Fruit fly (Drosophila melanogaster): ENCODE measurements around the gene CG7573.

The CG7573 gene

dm6 chr3L:11296150-11296800 is 15.3 kb upstream of the CG7573 start (continued):
- no peak for TF ChIP-seq pros (GFP tag; optimal IDR thresholded peaks at IDR 0.05)
- TF ChIP-seq chif (GFP tag; optimal IDR thresholded peaks at IDR 0.05) = peak; percentile 68 to 76
- TF ChIP-seq sna (GFP tag; IDR thresholded peaks at IDR 0.05; ENCODE audit: partially characterized antibody) = no peak
- TF ChIP-seq crp (GFP tag; optimal IDR thresholded peaks at IDR 0.05) = peak in 1 of 2 experiments; percentile 58
- peak in 1 of 2 experiments; percentile 81 for TF ChIP-seq Hr78 (GFP tag; optimal IDR thresholded peaks at IDR 0.05)
- peak; percentile 36 for TF ChIP-seq CG3163 (GFP tag; optimal IDR thresholded peaks at IDR 0.05)
- TF ChIP-seq CG1832 (GFP tag; optimal IDR thresholded peaks at IDR 0.05) = no peak
- peak; percentile 83 for TF ChIP-seq lmd (GFP tag; IDR thresholded peaks at IDR 0.05)
- TF ChIP-seq bigmax (GFP tag; optimal IDR thresholded peaks at IDR 0.05) = no peak
- peak; percentile 62 for TF ChIP-seq CG8944 (GFP tag; optimal IDR thresholded peaks at IDR 0.05)
- TF ChIP-seq CG7357 (GFP tag; IDR thresholded peaks at IDR 0.05) = peak; percentile 70; the same call in 2 of the 3 replicates
- TF ChIP-seq CG14710 (tag; optimal IDR thresholded peaks at IDR 0.05) = peak; percentile 91
- TF ChIP-seq CG10543 (GFP tag; optimal IDR thresholded peaks at IDR 0.05) = peak; percentile 87
- 0 out of 2 replicates have a peak, but pooled peaks have one; percentile 5 for TF ChIP-seq nerfin-2 (GFP tag; IDR thresholded peaks at IDR 0.05; ENCODE audit: partially characterized antibody)
- TF ChIP-seq CG9727 (GFP tag; optimal IDR thresholded peaks at IDR 0.05) = peak; percentile 96
- TF ChIP-seq Sry-δ (GFP tag; optimal IDR thresholded peaks at IDR 0.05) = no peak
- TF ChIP-seq ftz-f1 (GFP tag; optimal IDR thresholded peaks at IDR 0.05) = no peak
- TF ChIP-seq CG8281 (tag; optimal IDR thresholded peaks at IDR 0.05) = peak; percentile 69
- TF ChIP-seq Fer2 (tag; optimal IDR thresholded peaks at IDR 0.05) = peak; percentile 39
- TF ChIP-seq CG2678 (tag; optimal IDR thresholded peaks at IDR 0.05) = peak; percentile 96
- TF ChIP-seq CG7963 (GFP tag; IDR thresholded peaks at IDR 0.05; ENCODE audit: partially characterized antibody) = no peak
- TF ChIP-seq CG12299 (tag; optimal IDR thresholded peaks at IDR 0.05) = peak; percentile 57
- peak; percentile 20 for TF ChIP-seq ERR (GFP tag; optimal IDR thresholded peaks at IDR 0.05)
- TF ChIP-seq tap (tag; optimal IDR thresholded peaks at IDR 0.05) = peak; percentile 76
- TF ChIP-seq CG11085 (GFP tag; IDR thresholded peaks at IDR 0.05) = peak; percentile 32; the same call in 1 of the 2 replicates
- no peak for TF ChIP-seq z (GFP tag; IDR thresholded peaks at IDR 0.05)
- TF ChIP-seq CG11560 (tag; IDR thresholded peaks at IDR 0.05) = peak; percentile 63; the same call in 1 of the 3 replicates
- peak; percentile 91 for TF ChIP-seq Hr3 (GFP tag; optimal IDR thresholded peaks at IDR 0.05)
- peak; percentile 92 for TF ChIP-seq CG15269 (tag; optimal IDR thresholded peaks at IDR 0.05)
- no peak for TF ChIP-seq CkIIα-i1 (GFP tag; IDR thresholded peaks at IDR 0.05)
- no peak for TF ChIP-seq CG31365 (tag; optimal IDR thresholded peaks at IDR 0.05)
- no peak for TF ChIP-seq CG4617 (GFP tag; optimal IDR thresholded peaks at IDR 0.05; ENCODE audit: borderline replicate concordance)
- no peak for TF ChIP-seq cad (GFP tag; optimal IDR thresholded peaks at IDR 0.05)
- peak; percentile 55; the same call in 1 of the 2 replicates for TF ChIP-seq CG4730 (GFP tag; IDR thresholded peaks at IDR 0.05)
- peak; percentile 72 for TF ChIP-seq CG3847 (GFP tag; IDR thresholded peaks at IDR 0.05)
- peak; percentile 84 for TF ChIP-seq CG5180 (GFP tag; optimal IDR thresholded peaks at IDR 0.05)
- TF ChIP-seq pan (optimal IDR thresholded peaks at IDR 0.05) = no peak
- peak in 1 of 2 experiments; percentile 84 for TF ChIP-seq pan (GFP tag; optimal IDR thresholded peaks at IDR 0.05 in 1 of 2, IDR thresholded peaks at IDR 0.05 in 1 of 2)
- peak; percentile 33 for TF ChIP-seq Bdp1 (GFP tag; optimal IDR thresholded peaks at IDR 0.05)
- TF ChIP-seq fd102C (GFP tag; optimal IDR thresholded peaks at IDR 0.05) = no peak
- peak; percentile 77 for TF ChIP-seq CG12155 (GFP tag; optimal IDR thresholded peaks at IDR 0.05)
- peak; percentile 55 for TF ChIP-seq oc (tag; optimal IDR thresholded peaks at IDR 0.05)
- TF ChIP-seq CG11247 (GFP tag; IDR thresholded peaks at IDR 0.05) = peak; percentile 75
- peak; percentile 76 for TF ChIP-seq dmrt11E (tag; optimal IDR thresholded peaks at IDR 0.05)
- TF ChIP-seq CG14014 (GFP tag; IDR thresholded peaks at IDR 0.05) = peak; percentile 71
- TF ChIP-seq CG6254 (GFP tag; optimal IDR thresholded peaks at IDR 0.05) = peak; percentile 85
- TF ChIP-seq Ets97D (GFP tag; optimal IDR thresholded peaks at IDR 0.05) = peak; percentile 19
- peak; percentile 84 for TF ChIP-seq CG1233 (GFP tag; optimal IDR thresholded peaks at IDR 0.05)
- TF ChIP-seq CG11398 (GFP tag; optimal IDR thresholded peaks at IDR 0.05) = peak; percentile 32

All from whole organism, embryonic.